Fruit fly (Drosophila melanogaster) whole organism, embryonic: ENCODE measurements around the gene CG1632.

ENCODE experiments used
- Asciz ChIP-seq: fragments of 200-800 bp; sonication (Bioruptor generic); optimal IDR thresholded peaks from 2 replicates; lab custom pipeline; 2017; ENCODE audit warnings: missing biosample characterization, mild to moderate bottlenecking, missing genetic modification characterization, missing genetic modification reagents
- CG14014 ChIP-seq: fragments of 200-800 bp; sonication (Bioruptor generic); IDR thresholded peaks from 2 replicates; pipeline ENCODE4 v1.3.6; 2022; ENCODE audit warnings: missing biosample characterization, missing genetic modification characterization
- CG15073 ChIP-seq: fragments of 200-800 bp; sonication (Bioruptor generic); optimal IDR thresholded peaks from 2 replicates; lab custom pipeline; 2016; ENCODE audit warnings: missing biosample characterization, missing genetic modification characterization
- CG1529 ChIP-seq: fragments of 200-800 bp; sonication (Bioruptor generic); optimal IDR thresholded peaks from 3 replicates; lab custom pipeline; 2018; ENCODE audit warnings: missing biosample characterization, missing genetic modification characterization
- CG1603 ChIP-seq: fragments of 200-800 bp; sonication (Bioruptor generic); optimal IDR thresholded peaks from 2 replicates; lab custom pipeline; 2019; ENCODE audit warnings: missing biosample characterization, mild to moderate bottlenecking, missing genetic modification characterization, moderate library complexity
- CG16863 ChIP-seq: fragments of 200-800 bp; sonication (Bioruptor generic); optimal IDR thresholded peaks from 3 replicates; lab custom pipeline; 2016; ENCODE audit warnings: missing biosample characterization, missing genetic modification characterization
- CG17186 ChIP-seq: fragments of 200-800 bp; sonication (Bioruptor generic); optimal IDR thresholded peaks from 3 replicates; lab custom pipeline; 2017; ENCODE audit warnings: missing biosample characterization, missing genetic modification reagents, missing genetic modification characterization
- CG17802 ChIP-seq: fragments of 200-800 bp; sonication (Bioruptor generic); optimal IDR thresholded peaks from 2 replicates; lab custom pipeline; 2018; ENCODE audit warnings: missing biosample characterization, mild to moderate bottlenecking, missing genetic modification characterization, moderate library complexity
- CG17912 ChIP-seq: fragments of 200-800 bp; sonication (Bioruptor generic); optimal IDR thresholded peaks from 2 replicates; lab custom pipeline; 2018; ENCODE audit warnings: missing biosample characterization, mild to moderate bottlenecking, missing genetic modification characterization
- CG3995 ChIP-seq: fragments of 200-800 bp; sonication (Bioruptor generic); optimal IDR thresholded peaks from 3 replicates; lab custom pipeline; 2016; ENCODE audit warnings: missing biosample characterization, missing genetic modification characterization
- CG43689 ChIP-seq: fragments of 200-800 bp; sonication (Bioruptor generic); IDR thresholded peaks from 2 replicates; pipeline ENCODE4 v1.3.6; 2022; ENCODE audit warnings: missing biosample characterization, missing genetic modification characterization
- CG5953 ChIP-seq: fragments of 200-800 bp; sonication (Bioruptor generic); IDR thresholded peaks from 2 replicates; pipeline ENCODE4 v1.3.6; 2022; ENCODE audit warnings: missing biosample characterization, missing genetic modification characterization
- CG8388 ChIP-seq: fragments of 200-800 bp; sonication (Bioruptor generic); optimal IDR thresholded peaks from 2 replicates; lab custom pipeline; 2019; ENCODE audit warnings: missing biosample characterization, mild to moderate bottlenecking, missing genetic modification characterization, moderate library complexity
- CG8924 ChIP-seq: fragments of 200-800 bp; optimal IDR thresholded peaks from 3 replicates; lab custom pipeline; 2019; ENCODE audit warnings: missing biosample characterization, mild to moderate bottlenecking, missing genetic modification characterization, moderate library complexity
- Dad ChIP-seq: fragments of 200-800 bp; sonication (Bioruptor generic); optimal IDR thresholded peaks from 3 replicates; lab custom pipeline; 2016; ENCODE audit warnings: missing biosample characterization, missing genetic modification characterization
- Dbx ChIP-seq: fragments of 200-800 bp; sonication (Bioruptor generic); IDR thresholded peaks from 3 replicates; pipeline ENCODE4 v1.3.6; 2022; ENCODE audit warnings: missing biosample characterization, missing genetic modification characterization
- Deaf1 ChIP-seq: fragments of 200-800 bp; optimal IDR thresholded peaks from 3 replicates; lab custom pipeline; 2019; ENCODE audit warnings: missing biosample characterization, mild to moderate bottlenecking, missing genetic modification characterization, moderate library complexity
- Dfd ChIP-seq, 2 experiments: fragments of >200 bp; optimal IDR thresholded peaks; 2 replicates each; lab custom pipeline; 2017; ENCODE audit warnings: missing biosample characterization in 2 of 2, missing genetic modification characterization in 2 of 2
- Doc2 ChIP-seq: fragments of 200-800 bp; sonication (Bioruptor generic); IDR thresholded peaks from 2 replicates; pipeline ENCODE4 v1.3.6; 2022; ENCODE audit warnings: missing biosample characterization, missing genetic modification characterization
- Ets97D ChIP-seq: fragments of 200-800 bp; sonication (Bioruptor generic); optimal IDR thresholded peaks from 3 replicates; lab custom pipeline; 2016; ENCODE audit warnings: missing biosample characterization, missing genetic modification characterization
- GATAe ChIP-seq: fragments of 200-800 bp; sonication (Bioruptor generic); conservative IDR thresholded peaks from 2 replicates; pipeline ENCODE4 v1.3.6; 2022; ENCODE audit warnings: missing biosample characterization, missing genetic modification characterization
- Gsc ChIP-seq: fragments of 200-800 bp; sonication (Bioruptor generic); IDR thresholded peaks from 2 replicates; pipeline ENCODE4 v1.3.6; 2022; ENCODE audit warnings: missing biosample characterization, missing genetic modification characterization
- H15 ChIP-seq: fragments of 200-800 bp; sonication (Bioruptor generic); IDR thresholded peaks from 3 replicates; pipeline ENCODE4 v1.3.6; 2022; ENCODE audit warnings: missing biosample characterization, missing genetic modification characterization
- HmgD ChIP-seq: fragments of 200-800 bp; sonication (Bioruptor generic); optimal IDR thresholded peaks from 3 replicates; lab custom pipeline; 2016; ENCODE audit warnings: missing biosample characterization, missing genetic modification characterization
- Lpt ChIP-seq: fragments of >200 bp; optimal IDR thresholded peaks from 2 replicates; lab custom pipeline; 2018; ENCODE audit warnings: missing biosample characterization, missing genetic modification characterization
- Oaz ChIP-seq: fragments of 200-800 bp; sonication (Bioruptor generic); IDR thresholded peaks from 2 replicates; pipeline ENCODE4 v1.3.6; 2022; ENCODE audit warnings: missing biosample characterization, missing genetic modification characterization
- Optix ChIP-seq: fragments of 200-800 bp; sonication (Bioruptor generic); IDR thresholded peaks from 3 replicates; pipeline ENCODE4 v1.3.6; 2022; ENCODE audit warnings: missing biosample characterization, missing genetic modification characterization
- PHDP ChIP-seq: fragments of 200-800 bp; sonication (Bioruptor generic); optimal IDR thresholded peaks from 3 replicates; lab custom pipeline; 2018; ENCODE audit warnings: missing biosample characterization, mild to moderate bottlenecking, missing genetic modification characterization, moderate library complexity
- Sox100B ChIP-seq: fragments of 200-800 bp; sonication (Bioruptor generic); optimal IDR thresholded peaks from 3 replicates; lab custom pipeline; 2018; ENCODE audit warnings: missing biosample characterization, mild to moderate bottlenecking, missing genetic modification characterization
- YL-1 ChIP-seq: fragments of 200-800 bp; sonication (Bioruptor generic); optimal IDR thresholded peaks from 3 replicates; lab custom pipeline; 2017; ENCODE audit warnings: missing biosample characterization, mild to moderate bottlenecking, missing genetic modification characterization
- ap ChIP-seq: fragments of 200-800 bp; sonication (Bioruptor generic); IDR thresholded peaks from 2 replicates; pipeline ENCODE4 v1.3.6; 2022; ENCODE audit warnings: missing biosample characterization, missing genetic modification characterization
- bowl ChIP-seq: fragments of 200-800 bp; sonication (Bioruptor generic); IDR thresholded peaks from 2 replicates; pipeline ENCODE4 v1.3.6; 2022; ENCODE audit warnings: missing biosample characterization, missing genetic modification characterization
- cg ChIP-seq: fragments of 200-800 bp; sonication (Bioruptor generic); optimal IDR thresholded peaks from 3 replicates; lab custom pipeline; 2019; ENCODE audit warnings: missing biosample characterization, mild to moderate bottlenecking, missing genetic modification characterization, moderate library complexity
- crp ChIP-seq, 2 experiments: fragments of 200-800 bp; sonication (Bioruptor generic); optimal IDR thresholded peaks; 2 replicates in 1 of 2; 3 replicates in 1 of 2; lab custom pipeline; 2017; ENCODE audit warnings: missing biosample characterization in 2 of 2, missing genetic modification characterization in 2 of 2, mild to moderate bottlenecking in 1 of 2, moderate library complexity in 1 of 2
- dpn ChIP-seq, 2 experiments: fragments of 200-800 bp; sonication (Bioruptor generic); optimal IDR thresholded peaks; 3 replicates each; lab custom pipeline; 2016; ENCODE audit warnings: missing biosample characterization in 2 of 2, missing genetic modification characterization in 2 of 2
- esg ChIP-seq: fragments of 200-800 bp; sonication (Bioruptor generic); conservative IDR thresholded peaks from 2 replicates; pipeline ENCODE4 v1.3.6; 2022; ENCODE audit warnings: missing biosample characterization, missing genetic modification characterization
- ham ChIP-seq: fragments of 200-800 bp; sonication (Bioruptor generic); IDR thresholded peaks from 2 replicates; pipeline ENCODE4 v1.3.6; 2022; ENCODE audit warnings: missing biosample characterization, missing genetic modification characterization
- hb ChIP-seq: fragments of 200-800 bp; sonication (Bioruptor generic); IDR thresholded peaks from 3 replicates; pipeline ENCODE4 v1.3.6; 2022; ENCODE audit warnings: missing biosample characterization, missing genetic modification characterization; ENCODE audit not compliant: partially characterized antibody
- insv ChIP-seq, 2 experiments: fragments of 200-800 bp; sonication (Bioruptor generic); optimal IDR thresholded peaks; 3 replicates each; lab custom pipeline; 2016 to 2018; ENCODE audit warnings: missing biosample characterization in 2 of 2, missing genetic modification characterization in 2 of 2
- jigr1 ChIP-seq: fragments of 200-800 bp; sonication (Bioruptor generic); IDR thresholded peaks from 3 replicates; pipeline ENCODE4 v1.3.6; 2022; ENCODE audit warnings: missing biosample characterization, missing genetic modification characterization
- jumu ChIP-seq: fragments of 200-800 bp; sonication (Bioruptor generic); optimal IDR thresholded peaks from 3 replicates; lab custom pipeline; 2016; ENCODE audit warnings: missing biosample characterization, missing genetic modification characterization
- luna ChIP-seq: fragments of 200-800 bp; sonication (Bioruptor generic); optimal IDR thresholded peaks from 2 replicates; lab custom pipeline; 2016; ENCODE audit warnings: missing biosample characterization, missing genetic modification characterization
- mirr ChIP-seq: fragments of 200-800 bp; sonication (Bioruptor generic); optimal IDR thresholded peaks from 3 replicates; lab custom pipeline; 2018; ENCODE audit warnings: missing biosample characterization, mild to moderate bottlenecking, missing genetic modification characterization
- p53 ChIP-seq: fragments of 200-800 bp; sonication (Bioruptor generic); optimal IDR thresholded peaks from 2 replicates; lab custom pipeline; 2016; ENCODE audit warnings: missing biosample characterization, missing genetic modification characterization
- prd ChIP-seq, 3 experiments: fragments of >200 bp in 2 of 3; fragments of 200-800 bp in 1 of 3; sonication (Bioruptor generic) in 1 of 3; optimal IDR thresholded peaks in 2 of 3; IDR thresholded peaks in 1 of 3; 2 replicates in 2 of 3; 3 replicates in 1 of 3; pipeline versions ENCODE4 v1.3.6 to Lab custom; 2017 to 2022; ENCODE audit warnings: missing biosample characterization in 1 of 3, missing genetic modification characterization in 1 of 3
- schlank ChIP-seq: fragments of 200-800 bp; sonication (Bioruptor generic); optimal IDR thresholded peaks from 2 replicates; lab custom pipeline; 2018; ENCODE audit warnings: missing biosample characterization, mild to moderate bottlenecking, missing genetic modification characterization
- scrt ChIP-seq: fragments of 200-800 bp; sonication (Bioruptor generic); optimal IDR thresholded peaks from 2 replicates; lab custom pipeline; 2018; ENCODE audit warnings: missing biosample characterization, mild to moderate bottlenecking, missing genetic modification characterization, moderate library complexity
- sd ChIP-seq: fragments of 200-800 bp; sonication (Bioruptor generic); optimal IDR thresholded peaks from 3 replicates; lab custom pipeline; 2018; ENCODE audit warnings: missing biosample characterization, mild to moderate bottlenecking, missing genetic modification characterization, moderate library complexity
- sens ChIP-seq: fragments of 200-800 bp; sonication (Bioruptor generic); peaks from one replicate; lab custom pipeline; 2016; ENCODE audit warnings: missing biosample characterization, missing genetic modification characterization
- wor ChIP-seq: fragments of 200-800 bp; sonication (Bioruptor generic); IDR thresholded peaks from 2 replicates; pipeline ENCODE4 v1.3.6; 2022; ENCODE audit warnings: missing biosample characterization, missing genetic modification characterization
- z ChIP-seq: fragments of 200-800 bp; sonication (Bioruptor generic); IDR thresholded peaks from 3 replicates; pipeline ENCODE4 v1.3.6; 2022; ENCODE audit warnings: missing biosample characterization, missing genetic modification characterization
- zf30C ChIP-seq: fragments of 200-800 bp; sonication (Bioruptor generic); optimal IDR thresholded peaks from 3 replicates; lab custom pipeline; 2018; ENCODE audit warnings: missing biosample characterization, mild to moderate bottlenecking, missing genetic modification characterization

The CG1632 gene

dm6 chrX:8233167-8233566, 19.3 kb upstream of the CG1632 start (continued):
- TF ChIP-seq CG1529 = no peak
- TF ChIP-seq Deaf1 (tag; lab: Kevin White, UChicago) = no peak
- TF ChIP-seq luna = no peak
- TF ChIP-seq YL-1 (GFP tag; lab: Kevin White, UChicago) = no peak
- TF ChIP-seq p53 (GFP tag; lab: Kevin White, UChicago) = no peak
- no peak for TF ChIP-seq jumu (GFP tag; lab: Kevin White, UChicago)
- TF ChIP-seq z = no peak
- no peak for TF ChIP-seq H15
- no peak for TF ChIP-seq Asciz (GFP tag; lab: Kevin White, UChicago)
- TF ChIP-seq CG16863 (GFP tag; lab: Kevin White, UChicago) = no peak
- TF ChIP-seq mirr (GFP tag; lab: Kevin White, UChicago) = peak; percentile 41
- no peak for TF ChIP-seq CG43689 (GFP tag; lab: Robert Waterston, UW)
- TF ChIP-seq wor (GFP tag; lab: Robert Waterston, UW) = no peak
- TF ChIP-seq PHDP (tag; lab: Kevin White, UChicago) = no peak
- no peak for TF ChIP-seq CG1603
- TF ChIP-seq CG8924 = peak; percentile 5
- TF ChIP-seq Doc2 (GFP tag; lab: Robert Waterston, UW) = no peak
- no peak for TF ChIP-seq crp (GFP tag; optimal IDR thresholded peaks at IDR 0.05; lab: Kevin White, UChicago)
- TF ChIP-seq dpn (GFP tag; optimal IDR thresholded peaks at IDR 0.05; lab: Kevin White, UChicago) = peak; percentile 1 to 6
- no peak for TF ChIP-seq Dfd (GFP tag; optimal IDR thresholded peaks at IDR 0.05; lab: Kevin White, UChicago)
- no peak for TF ChIP-seq jigr1 (GFP tag; lab: Robert Waterston, UW)
- no peak for TF ChIP-seq CG14014 (GFP tag; lab: Robert Waterston, UW)
- TF ChIP-seq cg (GFP tag; lab: Kevin White, UChicago) = no peak
- no peak for TF ChIP-seq zf30C (GFP tag; lab: Kevin White, UChicago)
- peak; percentile 2 for TF ChIP-seq Ets97D (GFP tag; lab: Kevin White, UChicago)
- TF ChIP-seq insv (GFP tag; optimal IDR thresholded peaks at IDR 0.05; lab: Kevin White, UChicago) = no peak
- TF ChIP-seq sd (tag; lab: Kevin White, UChicago) = peak; percentile 32
- TF ChIP-seq hb (GFP tag; lab: Robert Waterston, UW) = no peak
- no peak for TF ChIP-seq Lpt (GFP tag; lab: Kevin White, UChicago)
- no peak for TF ChIP-seq CG17912 (GFP tag; lab: Kevin White, UChicago)
- no peak for TF ChIP-seq HmgD (GFP tag; lab: Kevin White, UChicago)
- no peak for TF ChIP-seq schlank (tag; lab: Kevin White, UChicago)
- TF ChIP-seq CG17186 (GFP tag; lab: Kevin White, UChicago) = no peak
- TF ChIP-seq Optix (GFP tag; lab: Robert Waterston, UW) = no peak
- no peak for TF ChIP-seq CG17802 (tag; lab: Kevin White, UChicago)
- no peak for TF ChIP-seq esg
- peak; percentile 0 for TF ChIP-seq Sox100B (GFP tag; lab: Kevin White, UChicago)
- TF ChIP-seq sens (GFP tag; lab: Kevin White, UChicago) = peak; percentile 51
- TF ChIP-seq Gsc = no peak
- no peak for TF ChIP-seq CG3995 (GFP tag; lab: Kevin White, UChicago)
- TF ChIP-seq scrt (GFP tag; lab: Kevin White, UChicago) = no peak
- TF ChIP-seq bowl (GFP tag; lab: Robert Waterston, UW) = no peak
- no peak for TF ChIP-seq CG15073
- no peak for TF ChIP-seq CG8388 (GFP tag; lab: Kevin White, UChicago)
- TF ChIP-seq ham (GFP tag; lab: Robert Waterston, UW) = no peak
- TF ChIP-seq CG5953 (GFP tag; lab: Robert Waterston, UW) = no peak
- no peak for TF ChIP-seq Dad (GFP tag; lab: Kevin White, UChicago)
- no peak for TF ChIP-seq ap (GFP tag; lab: Robert Waterston, UW)
- TF ChIP-seq GATAe (GFP tag; lab: Robert Waterston, UW) = no peak
- no peak for TF ChIP-seq Oaz
- no peak for TF ChIP-seq prd (optimal IDR thresholded peaks at IDR 0.05; lab: Kevin White, UChicago)
- TF ChIP-seq prd (GFP tag; IDR thresholded peaks at IDR 0.05; lab: Robert Waterston, UW) = no peak
- 0 out of 3 replicates have a peak, but pooled peaks have one; percentile 58 for TF ChIP-seq Dbx
